Worm (Caenorhabditis elegans) whole organism, L3 larva: ENCODE data around the gene nhr-272.

Experiments used
- R02D3.7 ChIP-seq: fragments of 150-350 bp; optimal IDR thresholded peaks from 2 replicates; lab custom pipeline; 2014; ENCODE audit warnings: missing biosample characterization, missing genetic modification characterization
- ZK546.5 ChIP-seq: sonication (generic microtip); optimal IDR thresholded peaks from 2 replicates; lab custom pipeline; 2017; ENCODE audit warnings: missing biosample characterization, missing genetic modification characterization
- ama-1 ChIP-seq: fragments of 150-350 bp; optimal IDR thresholded peaks from 2 replicates; lab custom pipeline; 2018
- ceh-16 ChIP-seq: sonication (generic microtip); optimal IDR thresholded peaks from 2 replicates; lab custom pipeline; 2017; ENCODE audit warnings: missing biosample characterization, missing genetic modification characterization
- daf-12 ChIP-seq: fragments of 150-350 bp; optimal IDR thresholded peaks from 2 replicates; lab custom pipeline; 2014; ENCODE audit warnings: missing biosample characterization, missing genetic modification reagents, missing genetic modification characterization
- egl-27 ChIP-seq: sonication (generic microtip); optimal IDR thresholded peaks from 4 replicates; lab custom pipeline; 2017; ENCODE audit warnings: missing biosample characterization, missing genetic modification reagents, missing genetic modification characterization
- egl-5 ChIP-seq: fragments of 150-350 bp; optimal IDR thresholded peaks from 2 replicates; lab custom pipeline; 2017; ENCODE audit warnings: missing biosample characterization, missing genetic modification reagents, missing genetic modification characterization, inconsistent platforms
- elt-1 ChIP-seq: fragments of 150-350 bp; optimal IDR thresholded peaks from 2 replicates; lab custom pipeline; 2014; ENCODE audit warnings: missing biosample characterization, missing genetic modification characterization
- elt-2 ChIP-seq: sonication (generic microtip); optimal IDR thresholded peaks from 2 replicates; lab custom pipeline; 2016; ENCODE audit warnings: missing genetic modification reagents, mild to moderate bottlenecking, missing genetic modification characterization, missing compliant biosample characterization
- elt-3 ChIP-seq, 3 experiments: fragments of 150-350 bp in 1 of 3; sonication (generic microtip) in 2 of 3; optimal IDR thresholded peaks; 2 replicates in 2 of 3; 4 replicates in 1 of 3; lab custom pipeline; 2014 to 2017; ENCODE audit warnings: missing biosample characterization in 3 of 3, missing genetic modification characterization in 3 of 3
- eor-1 ChIP-seq, 2 experiments: fragments of 150-350 bp; optimal IDR thresholded peaks; 2 replicates each; lab custom pipeline; 2014 to 2018; ENCODE audit warnings: missing biosample characterization in 2 of 2, missing genetic modification characterization in 2 of 2
- fkh-2 ChIP-seq: fragments of 150-350 bp; optimal IDR thresholded peaks from 2 replicates; lab custom pipeline; 2014; ENCODE audit warnings: missing biosample characterization, missing genetic modification reagents, missing genetic modification characterization
- fos-1 ChIP-seq: fragments of 150-350 bp; optimal IDR thresholded peaks from 2 replicates; lab custom pipeline; 2014; ENCODE audit warnings: missing biosample characterization, missing genetic modification characterization
- hmg-11 ChIP-seq: sonication (generic microtip); optimal IDR thresholded peaks from 2 replicates; lab custom pipeline; 2016; ENCODE audit warnings: missing genetic modification characterization, missing compliant biosample characterization
- jun-1 ChIP-seq: fragments of 150-350 bp; optimal IDR thresholded peaks from 2 replicates; lab custom pipeline; 2014; ENCODE audit warnings: missing biosample characterization, missing genetic modification reagents, missing genetic modification characterization
- lin-15B ChIP-seq: fragments of 150-350 bp; optimal IDR thresholded peaks from 2 replicates; lab custom pipeline; 2014; ENCODE audit warnings: missing biosample characterization, missing genetic modification characterization
- lin-39 ChIP-seq: fragments of 150-350 bp; optimal IDR thresholded peaks from 2 replicates; lab custom pipeline; 2018; ENCODE audit warnings: missing biosample characterization, missing genetic modification reagents, missing genetic modification characterization
- lsy-12 ChIP-seq: sonication (generic microtip); optimal IDR thresholded peaks from 2 replicates; lab custom pipeline; 2016; ENCODE audit warnings: mild to moderate bottlenecking, missing genetic modification characterization, missing compliant biosample characterization
- mdl-1 ChIP-seq: fragments of 150-350 bp; optimal IDR thresholded peaks from 2 replicates; lab custom pipeline; 2014; ENCODE audit warnings: missing biosample characterization, missing genetic modification characterization
- mml-1 ChIP-seq: fragments of 150-350 bp; sonication (generic microtip); optimal IDR thresholded peaks from 3 replicates; lab custom pipeline; 2014; ENCODE audit warnings: missing biosample characterization, missing genetic modification characterization
- nfya-1 ChIP-seq: sonication (generic microtip); optimal IDR thresholded peaks from 2 replicates; lab custom pipeline; 2017; ENCODE audit warnings: missing genetic modification characterization, mild to moderate bottlenecking, missing compliant biosample characterization, antibody characterized with exemption, moderate library complexity; ENCODE audit not compliant: insufficient read depth
- nhr-23 ChIP-seq: fragments of 150-350 bp; optimal IDR thresholded peaks from 2 replicates; lab custom pipeline; 2014; ENCODE audit warnings: missing biosample characterization, missing genetic modification reagents, missing genetic modification characterization
- nhr-237 ChIP-seq: fragments of 150-350 bp; optimal IDR thresholded peaks from 2 replicates; lab custom pipeline; 2014; ENCODE audit warnings: missing biosample characterization, missing genetic modification characterization
- nhr-25 ChIP-seq: sonication (generic microtip); optimal IDR thresholded peaks from 2 replicates; lab custom pipeline; 2017; ENCODE audit warnings: missing biosample characterization, missing genetic modification characterization
- nhr-28 ChIP-seq: fragments of 150-350 bp; optimal IDR thresholded peaks from 2 replicates; lab custom pipeline; 2014; ENCODE audit warnings: missing biosample characterization, missing genetic modification characterization
- nhr-43 ChIP-seq: sonication (generic microtip); optimal IDR thresholded peaks from 2 replicates; lab custom pipeline; 2016; ENCODE audit warnings: mild to moderate bottlenecking, missing genetic modification characterization, missing compliant biosample characterization; ENCODE audit not compliant: poor library complexity, severe bottlenecking
- nhr-67 ChIP-seq: fragments of 150-350 bp; optimal IDR thresholded peaks from 2 replicates; lab custom pipeline; 2014; ENCODE audit warnings: missing biosample characterization, missing genetic modification characterization
- nhr-76 ChIP-seq: fragments of 150-350 bp; sonication (generic microtip); optimal IDR thresholded peaks from 5 replicates; lab custom pipeline; 2014; ENCODE audit warnings: missing biosample characterization, missing genetic modification characterization
- nhr-77 ChIP-seq: fragments of 150-350 bp; optimal IDR thresholded peaks from 2 replicates; lab custom pipeline; 2014; ENCODE audit warnings: missing biosample characterization, missing genetic modification characterization
- pha-4 ChIP-seq: fragments of 150-350 bp; optimal IDR thresholded peaks from 2 replicates; lab custom pipeline; 2014; ENCODE audit warnings: missing biosample characterization, missing genetic modification reagents, missing genetic modification characterization
- pqm-1 ChIP-seq: fragments of 150-350 bp; optimal IDR thresholded peaks from 2 replicates; lab custom pipeline; 2017; ENCODE audit warnings: missing biosample characterization, missing genetic modification characterization, inconsistent platforms
- sea-2 ChIP-seq: fragments of 150-350 bp; sonication (generic microtip); optimal IDR thresholded peaks from 4 replicates; lab custom pipeline; 2014; ENCODE audit warnings: missing biosample characterization, missing genetic modification reagents, missing genetic modification characterization
- skn-1 ChIP-seq: fragments of 150-350 bp; optimal IDR thresholded peaks from 2 replicates; lab custom pipeline; 2014; ENCODE audit warnings: missing biosample characterization, missing genetic modification characterization
- snpc-4 ChIP-seq: fragments of 150-350 bp; optimal IDR thresholded peaks from 2 replicates; lab custom pipeline; 2014; ENCODE audit warnings: missing biosample characterization, missing genetic modification characterization
- tbx-2 ChIP-seq: sonication (generic microtip); optimal IDR thresholded peaks from 2 replicates; lab custom pipeline; 2016; ENCODE audit warnings: mild to moderate bottlenecking, missing genetic modification characterization, missing compliant biosample characterization
- zag-1 ChIP-seq: fragments of 150-350 bp; optimal IDR thresholded peaks from 2 replicates; lab custom pipeline; 2014; ENCODE audit warnings: missing biosample characterization, missing genetic modification characterization
- ztf-4 ChIP-seq: fragments of 150-350 bp; optimal IDR thresholded peaks from 2 replicates; lab custom pipeline; 2014; ENCODE audit warnings: missing biosample characterization, missing genetic modification characterization

nhr-272 gene

DNA sequence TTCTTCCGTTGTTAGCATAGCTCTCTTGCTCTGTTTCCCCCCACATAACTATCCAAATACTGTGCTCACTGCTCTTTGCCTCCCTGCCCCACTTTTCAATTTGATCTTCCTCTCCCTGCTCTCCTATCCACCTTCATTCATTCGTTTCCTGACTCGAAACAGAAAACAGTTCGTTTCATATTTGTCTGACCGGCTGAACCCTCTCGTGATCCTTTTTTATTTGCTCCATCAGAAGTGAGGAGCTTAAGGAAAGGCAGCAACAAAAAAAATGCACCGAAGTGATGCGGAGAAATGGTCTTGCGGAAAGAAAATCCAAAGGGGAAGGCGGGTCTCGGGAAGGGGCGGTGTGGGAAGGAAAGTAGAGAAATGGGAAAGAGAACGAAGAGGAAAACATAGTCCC is 16.8 kb upstream of the nhr-272 start:
- peak; percentile 67 for TF ChIP-seq pha-4 (tag; lab: Kevin White, UChicago)
- TF ChIP-seq jun-1 (tag; lab: Kevin White, UChicago) = no peak

DNA sequence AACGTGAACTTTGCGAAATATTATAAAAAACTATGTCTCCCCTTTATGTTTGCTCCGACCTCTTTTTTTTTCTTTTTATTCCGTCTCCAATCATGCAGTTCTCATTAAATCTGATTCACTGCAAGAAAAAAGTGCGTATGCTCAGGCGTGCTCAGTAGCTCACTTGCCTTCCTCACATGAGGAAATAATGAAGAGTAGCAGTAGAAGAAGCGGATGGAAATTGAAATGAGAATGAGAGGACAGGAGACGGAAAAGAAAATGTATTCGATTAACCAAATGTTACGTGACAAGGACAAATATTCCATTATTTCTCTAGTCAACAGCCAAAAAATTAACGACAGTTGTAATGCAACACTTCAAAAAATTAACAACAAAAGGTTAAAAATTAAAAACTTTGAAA is 8.4 kb upstream of the nhr-272 start:
- TF ChIP-seq ceh-16 (tag; lab: Kevin White, UChicago) (no peak), nfya-1 (tag; lab: Kevin White, UChicago) (peak; percentile 12)

- TF ChIP-seq elt-1 (tag; lab: Kevin White, UChicago) = no peak
- TF ChIP-seq fos-1 (tag; lab: Kevin White, UChicago) = no peak
- no peak for TF ChIP-seq snpc-4 (tag; lab: Kevin White, UChicago)
- TF ChIP-seq, all 47 proteins: peak for 0
Observed at ce11 chrX:12712353-12712752, 7.7 kb upstream of the nhr-272 start, which contains the start of gene rgs-2. Gene rgs-2 (plus strand): TSS chrX:12712653.

DNA sequence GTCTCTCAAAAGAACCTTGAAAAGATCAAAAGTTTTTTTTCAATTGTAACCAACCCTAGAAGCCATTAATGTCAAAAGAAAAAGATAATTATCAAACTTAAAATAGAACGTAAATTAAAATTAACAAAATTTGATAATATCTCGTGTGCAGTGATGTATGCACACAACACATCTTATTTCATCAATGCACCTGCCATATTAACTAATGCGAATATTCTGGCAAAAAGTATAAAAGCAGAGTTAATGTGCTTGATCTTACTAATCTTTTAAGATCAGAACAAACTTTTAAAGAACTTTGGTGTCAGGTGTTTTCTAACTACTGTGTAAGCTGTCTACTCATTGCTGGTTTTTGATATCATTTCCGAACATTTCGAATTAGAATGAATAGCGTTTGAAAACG is 1.9 kb downstream of the nhr-272 start:
- TF ChIP-seq fkh-2 (tag; lab: Kevin White, UChicago) (no peak), ama-1 (lab: Kevin White, UChicago) (no peak), lin-39 (tag; lab: Kevin White, UChicago) (no peak), nhr-43 (tag; lab: Kevin White, UChicago) (no peak), nhr-237 (no peak), mml-1 (tag; lab: Kevin White, UChicago) (no peak), skn-1 (no peak), nhr-23 (tag; lab: Kevin White, UChicago) (no peak), nhr-77 (tag; lab: Kevin White, UChicago) (no peak), egl-27 (no peak)

DNA sequence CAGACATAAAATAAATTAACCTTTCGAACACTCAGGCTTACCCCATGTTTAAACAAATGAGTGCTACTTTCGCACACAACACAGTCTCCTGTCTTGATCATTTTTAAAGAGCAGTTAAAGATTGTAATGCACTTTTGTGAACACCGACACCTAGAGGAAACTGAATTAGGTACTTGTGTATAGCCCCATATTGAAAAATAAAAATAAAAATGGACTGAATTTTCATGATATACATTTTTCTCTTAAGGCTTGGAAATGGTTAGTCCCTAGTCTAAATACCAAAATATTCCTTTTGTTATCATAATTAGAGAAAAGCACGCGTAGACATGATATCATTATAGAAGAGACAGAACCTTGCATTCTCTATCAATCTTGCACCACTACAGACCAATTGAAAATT is 2.7 kb downstream of the nhr-272 start, which contains the start of gene nhr-214:
Gene nhr-214 (minus strand): TSS at position 101 of the 400 bp plus-strand sequence.
- TF ChIP-seq elt-1 (tag; lab: Kevin White, UChicago) (no peak), pha-4 (tag; lab: Kevin White, UChicago) (no peak), nhr-25 (no peak), egl-5 (tag; lab: Kevin White, UChicago) (no peak), nhr-77 (tag; lab: Kevin White, UChicago) (no peak), daf-12 (no peak), tbx-2 (no peak), nhr-43 (tag; lab: Kevin White, UChicago) (no peak), hmg-11 (tag; lab: Kevin White, UChicago) (no peak), ama-1 (lab: Kevin White, UChicago) (no peak), R02D3.7 (tag; lab: Kevin White, UChicago) (no peak), eor-1 (tag; optimal IDR thresholded peaks at IDR 0.05; lab: Kevin White, UChicago) (no peak), nhr-237 (no peak), elt-2 (tag; lab: Kevin White, UChicago) (no peak), snpc-4 (tag; lab: Kevin White, UChicago) (no peak), lsy-12 (tag; lab: Kevin White, UChicago) (no peak)

- no peak for TF ChIP-seq nfya-1 (tag; lab: Kevin White, UChicago)
- no peak for TF ChIP-seq ztf-4 (tag; lab: Kevin White, UChicago)
- TF ChIP-seq nhr-43 (tag; lab: Kevin White, UChicago) = no peak
- no peak for TF ChIP-seq hmg-11 (tag; lab: Kevin White, UChicago)
- TF ChIP-seq mdl-1 (tag; lab: Kevin White, UChicago) = no peak
- TF ChIP-seq ZK546.5 = no peak
- no peak for TF ChIP-seq zag-1 (tag; lab: Kevin White, UChicago)
- no peak for TF ChIP-seq pqm-1 (tag; lab: Kevin White, UChicago)
- TF ChIP-seq skn-1 = no peak
- no peak for TF ChIP-seq lin-15B (tag; lab: Kevin White, UChicago)
- no peak for TF ChIP-seq sea-2 (GFP tag; lab: Kevin White, UChicago)
- TF ChIP-seq nhr-28 (tag; lab: Kevin White, UChicago) = no peak
- no peak for TF ChIP-seq nhr-76
- no peak for TF ChIP-seq nhr-67
- no peak for TF ChIP-seq egl-5 (tag; lab: Kevin White, UChicago)
- TF ChIP-seq ceh-16 (tag; lab: Kevin White, UChicago) = no peak
- TF ChIP-seq elt-3 (tag; optimal IDR thresholded peaks at IDR 0.05; lab: Kevin White, UChicago) = no peak
- no peak for TF ChIP-seq mml-1 (tag; lab: Kevin White, UChicago)
- TF ChIP-seq egl-27 = no peak
- no peak for TF ChIP-seq fos-1 (tag; lab: Kevin White, UChicago)
Observed at ce11 chrX:12700456-12700855, 4.2 kb downstream of the nhr-272 start, which contains the start of gene nhr-26. Gene nhr-26 (minus strand): TSS chrX:12700465.
